Fruit fly (Drosophila melanogaster): ENCODE results near the gene CG17991.

The CG17991 gene

dm6 chr3R:27237980-27238379, 3.1 kb upstream of the CG17991 start:
- TF ChIP-seq CG32121 (GFP tag; IDR thresholded peaks at IDR 0.05) (no peak), Snoo (tag; optimal IDR thresholded peaks at IDR 0.05) (no peak), CG13204 (GFP tag; optimal IDR thresholded peaks at IDR 0.05) (no peak), CG4496 (GFP tag; IDR thresholded peaks at IDR 0.05) (no peak), CG15710 (tag; optimal IDR thresholded peaks at IDR 0.05) (no peak), fd96Ca (GFP tag; IDR thresholded peaks at IDR 0.05) (no peak), rn (GFP tag; IDR thresholded peaks at IDR 0.05) (no peak), Pif1B (GFP tag; optimal IDR thresholded peaks at IDR 0.05) (no peak), CG17806 (tag; optimal IDR thresholded peaks at IDR 0.05) (no peak), CG9948 (tag; optimal IDR thresholded peaks at IDR 0.05) (no peak)

DNA sequence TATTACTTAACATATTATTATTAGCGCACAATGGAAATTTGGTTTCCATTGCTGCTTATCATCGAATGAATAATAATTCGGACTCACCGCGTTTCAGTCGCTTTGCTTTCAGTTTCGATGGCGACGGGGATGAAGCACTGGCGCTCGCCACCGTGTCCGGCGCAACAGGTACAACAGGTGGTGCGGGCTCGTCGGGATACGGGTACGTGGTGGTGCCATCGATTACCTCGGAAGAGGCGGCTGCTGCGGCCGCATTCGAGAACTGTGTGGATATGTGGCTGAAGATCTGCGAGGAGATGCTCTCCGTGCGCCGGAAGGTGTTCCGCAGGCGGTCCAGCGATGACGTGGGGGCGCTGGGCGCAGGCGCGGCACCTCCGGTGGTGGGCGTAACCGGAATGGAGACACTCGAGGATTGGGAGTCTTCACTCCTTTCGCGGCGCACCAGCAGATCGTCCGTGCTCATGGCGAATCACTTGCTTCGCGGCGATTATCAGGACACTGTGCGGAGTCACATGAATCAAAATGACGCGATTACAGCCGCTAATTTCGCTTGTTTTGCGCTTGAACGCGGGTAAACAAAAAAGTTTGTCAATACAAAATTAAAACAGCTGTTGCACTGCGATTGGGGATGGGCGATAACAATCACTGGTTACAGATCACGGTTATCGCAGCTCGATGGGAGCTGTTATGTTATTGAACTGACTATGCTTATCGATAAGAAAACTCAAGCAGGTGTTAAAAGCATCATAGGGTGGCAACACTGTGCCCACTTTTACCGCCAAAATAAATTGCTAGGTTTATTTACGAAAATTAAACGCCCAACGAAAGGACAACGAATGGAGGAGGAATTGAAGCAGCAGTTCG, 2.4 kb upstream of the CG17991 start, which contains the start of the genes CG31064 and PolA2:
Gene CG31064, minus strand, starts transcription at position 648 of the 864 bp plus-strand sequence.
Gene PolA2, plus strand, starts transcription at position 726 of the 864 bp plus-strand sequence.
- TF ChIP-seq CG12605 (GFP tag; IDR thresholded peaks at IDR 0.05) = 0 out of 2 replicates have a peak, but pooled peaks have one; percentile 6
- TF ChIP-seq CG13204 (GFP tag; optimal IDR thresholded peaks at IDR 0.05) = no peak
- TF ChIP-seq CG4496 (GFP tag; IDR thresholded peaks at IDR 0.05) = 0 out of 3 replicates have a peak, but pooled peaks have one; percentile 15

- TF ChIP-seq Pif1B (GFP tag; optimal IDR thresholded peaks at IDR 0.05) (no peak), CG10348 (GFP tag; IDR thresholded peaks at IDR 0.05) (no peak)
Observed at dm6 chr3R:27244412-27244741, 3.3 kb downstream of the CG17991 start.

dm6 chr3R:27244742-27245400, 3.8 kb downstream of the CG17991 start, which contains the start of gene CG18766:
TSS of gene CG18766 (minus strand) at chr3R:27245249.
- TF ChIP-seq CG14655 (GFP tag; optimal IDR thresholded peaks at IDR 0.05) (no peak), CG8301 (tag; optimal IDR thresholded peaks at IDR 0.05) (no peak), CG17806 (tag; optimal IDR thresholded peaks at IDR 0.05) (no peak), CG34367 (tag; optimal IDR thresholded peaks at IDR 0.05) (no peak), CG10348 (GFP tag; IDR thresholded peaks at IDR 0.05) (no peak), CG15710 (tag; optimal IDR thresholded peaks at IDR 0.05) (no peak), EcR (GFP tag; optimal IDR thresholded peaks at IDR 0.05) (peak; percentile 54), Ets98B (GFP tag; IDR thresholded peaks at IDR 0.05) (peak; percentile 24; the same call in 1 of the 2 replicates), CG4496 (GFP tag; IDR thresholded peaks at IDR 0.05) (no peak), CG13204 (GFP tag; optimal IDR thresholded peaks at IDR 0.05) (peak; percentile 82), CG12605 (GFP tag; IDR thresholded peaks at IDR 0.05) (no peak), CG8159 (tag; optimal IDR thresholded peaks at IDR 0.05) (no peak), CG9948 (tag; optimal IDR thresholded peaks at IDR 0.05) (no peak), fd96Ca (GFP tag; IDR thresholded peaks at IDR 0.05) (0 out of 3 replicates have a peak, but pooled peaks have one; percentile 17), rn (GFP tag; IDR thresholded peaks at IDR 0.05) (no peak), CG32121 (GFP tag; IDR thresholded peaks at IDR 0.05) (no peak), Pif1A (GFP tag; optimal IDR thresholded peaks at IDR 0.05) (no peak), D1 (tag; optimal IDR thresholded peaks at IDR 0.05) (no peak), gl (tag; optimal IDR thresholded peaks at IDR 0.05) (peak; percentile 26), Pif1B (GFP tag; optimal IDR thresholded peaks at IDR 0.05) (peak; percentile 41), Snoo (tag; optimal IDR thresholded peaks at IDR 0.05) (peak; percentile 26)

DNA sequence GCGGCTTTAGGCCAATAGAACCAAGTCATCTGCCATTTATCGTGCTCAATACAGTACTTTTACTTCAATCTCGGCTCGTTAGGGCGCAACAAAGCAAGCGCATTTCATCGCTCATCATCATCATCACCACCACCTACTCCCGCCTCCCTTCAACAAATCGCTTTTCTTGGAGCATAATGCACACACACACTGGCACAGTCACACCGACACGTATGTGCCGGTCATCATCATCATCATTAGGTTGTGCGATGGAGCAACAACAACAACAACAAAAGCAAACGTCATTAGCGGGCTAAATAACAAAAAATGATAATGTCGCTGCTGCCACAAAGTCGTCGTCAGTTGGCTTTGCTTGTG, 4.3 kb downstream of the CG17991 start:
- TF ChIP-seq CG32121 (GFP tag; IDR thresholded peaks at IDR 0.05) (0 out of 2 replicates have a peak, but pooled peaks have one; percentile 25), CG15710 (tag; optimal IDR thresholded peaks at IDR 0.05) (no peak), CG9948 (tag; optimal IDR thresholded peaks at IDR 0.05) (no peak)

DNA sequence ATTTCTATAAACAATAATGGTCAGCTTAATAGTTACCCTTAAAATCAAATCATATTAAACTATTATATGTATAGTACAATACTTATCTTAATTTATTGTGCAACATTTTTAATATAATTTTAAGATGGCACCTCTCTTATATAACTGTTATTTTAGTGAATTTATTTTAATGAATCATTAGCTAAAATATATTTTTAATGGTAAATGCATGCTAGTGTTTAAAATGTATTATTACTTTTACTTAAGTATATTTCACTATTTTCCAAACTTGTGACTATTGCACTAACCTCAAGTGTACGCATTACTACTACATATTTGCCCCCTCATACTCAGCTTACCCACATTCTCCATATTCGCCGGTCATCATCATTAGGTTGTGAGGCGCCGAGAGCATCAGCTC, 5.2 kb downstream of the CG17991 start:
- no peak for TF ChIP-seq fd96Ca (GFP tag; IDR thresholded peaks at IDR 0.05)
- peak; percentile 87 for TF ChIP-seq CG8159 (tag; optimal IDR thresholded peaks at IDR 0.05)
- peak; percentile 5 for TF ChIP-seq Pif1A (GFP tag; optimal IDR thresholded peaks at IDR 0.05)
- peak; percentile 10 for TF ChIP-seq CG13204 (GFP tag; optimal IDR thresholded peaks at IDR 0.05)
- TF ChIP-seq Pif1B (GFP tag; optimal IDR thresholded peaks at IDR 0.05) = no peak
- TF ChIP-seq CG9948 (tag; optimal IDR thresholded peaks at IDR 0.05) = peak; percentile 83
- TF ChIP-seq CG12605 (GFP tag; IDR thresholded peaks at IDR 0.05) = peak; percentile 64
- TF ChIP-seq CG15710 (tag; optimal IDR thresholded peaks at IDR 0.05) = peak; percentile 80
- TF ChIP-seq EcR (GFP tag; optimal IDR thresholded peaks at IDR 0.05) = no peak
- peak; percentile 48; the same call in 1 of the 3 replicates for TF ChIP-seq CG4496 (GFP tag; IDR thresholded peaks at IDR 0.05)
- no peak for TF ChIP-seq rn (GFP tag; IDR thresholded peaks at IDR 0.05)
- peak; percentile 81 for TF ChIP-seq CG8301 (tag; optimal IDR thresholded peaks at IDR 0.05)
- no peak for TF ChIP-seq gl (tag; optimal IDR thresholded peaks at IDR 0.05)
- no peak for TF ChIP-seq CG14655 (GFP tag; optimal IDR thresholded peaks at IDR 0.05)
- TF ChIP-seq CG32121 (GFP tag; IDR thresholded peaks at IDR 0.05) = peak; percentile 49
- TF ChIP-seq Snoo (tag; optimal IDR thresholded peaks at IDR 0.05) = no peak
- TF ChIP-seq D1 (tag; optimal IDR thresholded peaks at IDR 0.05) = no peak
- peak; percentile 69 for TF ChIP-seq CG17806 (tag; optimal IDR thresholded peaks at IDR 0.05)
- TF ChIP-seq CG34367 (tag; optimal IDR thresholded peaks at IDR 0.05) = peak; percentile 68
- no peak for TF ChIP-seq Ets98B (GFP tag; IDR thresholded peaks at IDR 0.05)
- TF ChIP-seq CG10348 (GFP tag; IDR thresholded peaks at IDR 0.05) = no peak

Data from whole organism, pupa.